Worm (Caenorhabditis elegans) whole organism, young adult: ENCODE measurements around the gene F48E8.8.

Experiments used
- B0035.1 ChIP-seq: sonication (generic microtip); optimal IDR thresholded peaks from 2 replicates; lab custom pipeline; 2016; ENCODE audit warnings: missing genetic modification characterization, mild to moderate bottlenecking, missing compliant biosample characterization, missing genotype, missing genetic modification reagents
- B0336.3 ChIP-seq: fragments of 200-800 bp; sonication (Bioruptor generic); IDR thresholded peaks from 2 replicates; pipeline ENCODE4 v1.3.6; 2022; ENCODE audit warnings: missing genetic modification characterization, missing compliant biosample characterization
- F52B5.7 ChIP-seq: sonication (generic microtip); optimal IDR thresholded peaks from 2 replicates; lab custom pipeline; 2016; ENCODE audit warnings: mild to moderate bottlenecking, missing genetic modification characterization, missing compliant biosample characterization
- ama-1 ChIP-seq, 3 experiments: fragments of 150-350 bp in 1 of 3; sonication (generic microtip) in 2 of 3; optimal IDR thresholded peaks; 2 replicates each; lab custom pipeline; 2014 to 2018; ENCODE audit warnings: missing biosample characterization in 2 of 3, missing genetic modification characterization in 2 of 3, missing genetic modification reagents in 2 of 3
- dox-1 ChIP-seq: fragments of 200-800 bp; sonication (Bioruptor generic); IDR thresholded peaks from 2 replicates; pipeline ENCODE4 v1.3.6; 2022; ENCODE audit warnings: missing genetic modification reagents, missing genetic modification characterization, missing compliant biosample characterization
- dpl-1 ChIP-seq: fragments of 150-350 bp; optimal IDR thresholded peaks from 2 replicates; lab custom pipeline; 2014; ENCODE audit warnings: missing biosample characterization, missing genetic modification reagents, missing genetic modification characterization
- efl-1 ChIP-seq: fragments of 150-350 bp; optimal IDR thresholded peaks from 2 replicates; lab custom pipeline; 2014; ENCODE audit warnings: missing biosample characterization, missing genetic modification reagents, missing genetic modification characterization
- let-607 ChIP-seq, 2 experiments: fragments of 200-800 bp in 1 of 2; sonication (Bioruptor generic) in 1 of 2; sonication (generic microtip) in 1 of 2; optimal IDR thresholded peaks; 2 replicates each; lab custom pipeline; 2016 to 2018; ENCODE audit warnings: mild to moderate bottlenecking in 2 of 2, missing compliant biosample characterization in 2 of 2, missing genetic modification characterization in 2 of 2, moderate library complexity in 2 of 2, missing genotype in 1 of 2
- madf-10 ChIP-seq: sonication (generic microtip); optimal IDR thresholded peaks from 2 replicates; lab custom pipeline; 2016; ENCODE audit warnings: mild to moderate bottlenecking, missing genetic modification characterization, missing compliant biosample characterization
- repo-1 ChIP-seq: sonication (generic microtip); optimal IDR thresholded peaks from 2 replicates; lab custom pipeline; 2017; ENCODE audit warnings: mild to moderate bottlenecking, missing genetic modification characterization, missing compliant biosample characterization
- unc-62 ChIP-seq: fragments of 150-350 bp; optimal IDR thresholded peaks from 2 replicates; lab custom pipeline; 2014; ENCODE audit warnings: missing biosample characterization, missing genetic modification reagents, missing genetic modification characterization
- ztf-25 ChIP-seq: fragments of 200-800 bp; sonication (Bioruptor generic); IDR thresholded peaks from 2 replicates; pipeline ENCODE4 v1.3.6; 2022; ENCODE audit warnings: missing genetic modification reagents, missing genetic modification characterization, missing compliant biosample characterization

- TF ChIP-seq unc-62 (GFP tag; lab: Kevin White, UChicago), result no peak
- no peak for TF ChIP-seq repo-1 (tag; lab: Kevin White, UChicago)
- TF ChIP-seq B0336.3 (GFP tag; lab: Robert Waterston, UW), result no peak
- TF ChIP-seq B0035.1, result no peak
- TF ChIP-seq dpl-1 (GFP tag; lab: Kevin White, UChicago), result no peak
- no peak for TF ChIP-seq ama-1 (optimal IDR thresholded peaks at IDR 0.05; lab: Kevin White, UChicago)
- no peak for TF ChIP-seq ama-1 (GFP tag; optimal IDR thresholded peaks at IDR 0.05; lab: Kevin White, UChicago)
- TF ChIP-seq ztf-25, result no peak
- no peak for TF ChIP-seq efl-1 (GFP tag; lab: Kevin White, UChicago)
- TF ChIP-seq let-607 (tag; optimal IDR thresholded peaks at IDR 0.05; lab: Kevin White, UChicago), result no peak
- no peak for TF ChIP-seq dox-1
- TF ChIP-seq F52B5.7, result no peak
- TF ChIP-seq madf-10 (tag; lab: Kevin White, UChicago), result no peak
Measured at ce11 chrIII:5478011-5478410, 28.4 kb upstream of the F48E8.8 start, which contains the start of gene R02F2.10.
